Worm (Caenorhabditis elegans): ENCODE measurements around the gene F43C9.2.
A peak's percentile ranks its signal among the peaks of the same experiment; 100 is the strongest.

The F43C9.2 gene

DNA sequence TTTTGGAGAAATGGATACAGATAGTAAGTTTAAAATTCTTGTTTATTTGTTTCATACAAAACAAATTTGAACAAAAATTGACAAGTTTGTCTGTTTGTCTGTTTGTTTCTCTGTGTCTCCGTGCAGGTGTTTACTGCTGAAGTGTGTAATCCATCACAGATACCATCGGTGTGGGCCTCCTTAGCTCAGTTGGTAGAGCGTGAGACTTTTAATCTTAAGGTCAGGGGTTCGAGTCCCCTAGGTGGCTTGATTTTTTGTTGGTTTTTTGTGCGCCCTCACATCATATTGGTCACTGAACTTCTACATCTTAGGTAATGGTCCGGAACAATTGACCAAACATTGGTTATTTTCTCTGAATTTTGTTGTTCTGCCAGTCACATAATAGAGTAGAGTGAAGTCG lies 5.5 kb downstream of the F43C9.2 start (continued):
- TF ChIP-seq D1046.2 (GFP tag; IDR thresholded peaks at IDR 0.05) (peak; percentile 60; the same call in 1 of the 2 replicates), vab-7 (GFP tag; IDR thresholded peaks at IDR 0.05) (peak; percentile 85), R02D3.7 (tag; optimal IDR thresholded peaks at IDR 0.05) (peak; percentile 30), F44E2.7 (GFP tag; IDR thresholded peaks at IDR 0.05) (peak; percentile 78; the same call in 1 of the 2 replicates), snpc-1.2 (GFP tag; IDR thresholded peaks at IDR 0.05) (peak; percentile 90), unc-39 (tag; optimal IDR thresholded peaks at IDR 0.05) (no peak), mdl-1 (tag; optimal IDR thresholded peaks at IDR 0.05) (no peak), daf-12 (tag; optimal IDR thresholded peaks at IDR 0.05) (no peak), nhr-25 (tag; optimal IDR thresholded peaks at IDR 0.05; ENCODE audit: borderline replicate concordance, insufficient read depth) (no peak), T20F7.1 (GFP tag; optimal IDR thresholded peaks at IDR 0.05) (peak; percentile 27), lin-1 (GFP tag; IDR thresholded peaks at IDR 0.05) (peak; percentile 49), rbr-2 (tag; optimal IDR thresholded peaks at IDR 0.05) (peak; percentile 40), egl-43 (GFP tag; IDR thresholded peaks at IDR 0.05) (peak; percentile 92), ZK337.2 (GFP tag; IDR thresholded peaks at IDR 0.05) (peak; percentile 56; the same call in 1 of the 2 replicates), php-3 (GFP tag; IDR thresholded peaks at IDR 0.05) (peak; percentile 60; the same call in 1 of the 2 replicates), nhr-11 (tag; optimal IDR thresholded peaks at IDR 0.05) (peak; percentile 6), hlh-11 (tag; optimal IDR thresholded peaks at IDR 0.05) (peak; percentile 60), nhr-111 (GFP tag; optimal IDR thresholded peaks at IDR 0.05) (no peak), unc-62 (GFP tag; optimal IDR thresholded peaks at IDR 0.05 in 1 of 2) (peak in 1 of 2 experiments; percentile 18), unc-62 (tag; optimal IDR thresholded peaks at IDR 0.05) (no peak), hmg-1.1 (GFP tag; IDR thresholded peaks at IDR 0.05) (peak; percentile 73), tra-1 (GFP tag; IDR thresholded peaks at IDR 0.05) (peak; percentile 85), duxl-1 (tag; optimal IDR thresholded peaks at IDR 0.05; ENCODE audit: poor library complexity) (peak; percentile 89), mxl-3 (GFP tag; optimal IDR thresholded peaks at IDR 0.05) (peak; percentile 30), egl-27 (tag; optimal IDR thresholded peaks at IDR 0.05) (no peak), F10B5.3 (tag; optimal IDR thresholded peaks at IDR 0.05) (peak; percentile 51), nhr-6 (tag; optimal IDR thresholded peaks at IDR 0.05) (no peak), ceh-62 (tag; optimal IDR thresholded peaks at IDR 0.05) (no peak), lir-3 (tag; optimal IDR thresholded peaks at IDR 0.05) (peak; percentile 3), F26F4.8 (GFP tag; conservative IDR thresholded peaks at IDR 0.05) (peak; percentile 92), F37D6.2 (tag; optimal IDR thresholded peaks at IDR 0.05) (no peak), madf-9 (GFP tag; conservative IDR thresholded peaks at IDR 0.05) (peak; percentile 69; the same call in 1 of the 2 replicates), nhr-41 (GFP tag; IDR thresholded peaks at IDR 0.05) (peak; percentile 79; the same call in 1 of the 2 replicates), fos-1 (tag; optimal IDR thresholded peaks at IDR 0.05) (no peak), nhr-77 (tag; optimal IDR thresholded peaks at IDR 0.05) (no peak), dmd-6 (GFP tag; IDR thresholded peaks at IDR 0.05) (peak; percentile 70), lsy-2 (tag; optimal IDR thresholded peaks at IDR 0.05) (peak in 1 of 2 experiments; percentile 54), pha-4 (GFP tag; IDR thresholded peaks at IDR 0.05) (peak; percentile 84), pha-4 (tag; optimal IDR thresholded peaks at IDR 0.05) (no peak), spr-3 (GFP tag; optimal IDR thresholded peaks at IDR 0.05) (peak; percentile 1), dmd-9 (GFP tag; IDR thresholded peaks at IDR 0.05) (peak; percentile 47; the same call in 1 of the 2 replicates), Y48G9A.11 (GFP tag; IDR thresholded peaks at IDR 0.05) (peak; percentile 66; the same call in 1 of the 2 replicates), ZK546.5 (tag; optimal IDR thresholded peaks at IDR 0.05) (no peak), lin-13 (GFP tag; optimal IDR thresholded peaks at IDR 0.05) (peak; percentile 22), hlh-30 (tag; optimal IDR thresholded peaks at IDR 0.05; ENCODE audit: insufficient read depth) (peak; percentile 44), F49E8.2 (tag; optimal IDR thresholded peaks at IDR 0.05; ENCODE audit: borderline replicate concordance) (peak; percentile 38)
